Worm (Caenorhabditis elegans) whole organism, L2 larva: ENCODE results near the gene F34D10.9.
A peak's percentile ranks its signal among the peaks of the same experiment; 100 is the strongest.

ENCODE experiments used
- C34F6.9 ChIP-seq: fragments of 150-350 bp; optimal IDR thresholded peaks from 2 replicates; lab custom pipeline; 2014; ENCODE audit warnings: missing biosample characterization, missing genetic modification characterization
- R02D3.7 ChIP-seq: fragments of 150-350 bp; optimal IDR thresholded peaks from 2 replicates; lab custom pipeline; 2014; ENCODE audit warnings: missing biosample characterization, missing genetic modification characterization
- Y55F3AM.14 ChIP-seq: fragments of 200-800 bp; sonication (Bioruptor generic); optimal IDR thresholded peaks from 2 replicates; lab custom pipeline; 2018; ENCODE audit warnings: mild to moderate bottlenecking, missing genetic modification characterization, missing compliant biosample characterization
- ZK546.5 ChIP-seq: sonication (generic microtip); optimal IDR thresholded peaks from 2 replicates; lab custom pipeline; 2017; ENCODE audit warnings: missing biosample characterization, missing genetic modification characterization
- aly-2 ChIP-seq: fragments of 150-350 bp; optimal IDR thresholded peaks from 2 replicates; lab custom pipeline; 2014; ENCODE audit warnings: missing biosample characterization, missing genetic modification characterization
- ceh-16 ChIP-seq: fragments of 150-350 bp; optimal IDR thresholded peaks from 2 replicates; lab custom pipeline; 2014; ENCODE audit warnings: missing biosample characterization, missing genetic modification characterization
- ceh-82 ChIP-seq: fragments of 150-350 bp; optimal IDR thresholded peaks from 2 replicates; lab custom pipeline; 2014; ENCODE audit warnings: missing biosample characterization, missing genetic modification characterization
- crh-2 ChIP-seq: sonication (generic microtip); optimal IDR thresholded peaks from 2 replicates; lab custom pipeline; 2017; ENCODE audit warnings: missing biosample characterization, missing genetic modification characterization
- dmd-4 ChIP-seq: sonication (generic microtip); optimal IDR thresholded peaks from 2 replicates; lab custom pipeline; 2017; ENCODE audit warnings: missing biosample characterization, missing genetic modification characterization
- egl-27 ChIP-seq: sonication (generic microtip); optimal IDR thresholded peaks from 3 replicates; lab custom pipeline; 2017; ENCODE audit warnings: missing biosample characterization, missing genetic modification reagents, missing genetic modification characterization
- elt-1 ChIP-seq: fragments of 150-350 bp; optimal IDR thresholded peaks from 2 replicates; lab custom pipeline; 2014; ENCODE audit warnings: missing biosample characterization, missing genetic modification characterization
- fos-1 ChIP-seq: fragments of 150-350 bp; optimal IDR thresholded peaks from 2 replicates; lab custom pipeline; 2014; ENCODE audit warnings: missing biosample characterization, missing genetic modification characterization
- lin-11 ChIP-seq: fragments of 150-350 bp; sonication (generic microtip); optimal IDR thresholded peaks from 2 replicates; lab custom pipeline; 2014; ENCODE audit warnings: missing biosample characterization, missing genetic modification characterization, inconsistent platforms, mixed read lengths
- lin-13 ChIP-seq: fragments of 150-350 bp; optimal IDR thresholded peaks from 2 replicates; lab custom pipeline; 2014; ENCODE audit warnings: missing biosample characterization, missing genetic modification reagents, missing genetic modification characterization
- lin-39 ChIP-seq: fragments of 150-350 bp; optimal IDR thresholded peaks from 2 replicates; lab custom pipeline; 2014; ENCODE audit warnings: missing biosample characterization, missing genetic modification reagents, missing genetic modification characterization
- mbf-1 ChIP-seq: sonication (generic microtip); optimal IDR thresholded peaks from 2 replicates; lab custom pipeline; 2017; ENCODE audit warnings: missing biosample characterization, missing genetic modification characterization
- mdl-1 ChIP-seq, 2 experiments: fragments of 150-350 bp in 1 of 2; sonication (generic microtip) in 1 of 2; optimal IDR thresholded peaks; 2 replicates each; lab custom pipeline; 2017; ENCODE audit warnings: missing biosample characterization in 2 of 2, missing genetic modification characterization in 2 of 2
- nhr-10 ChIP-seq: sonication (generic microtip); optimal IDR thresholded peaks from 2 replicates; lab custom pipeline; 2017; ENCODE audit warnings: missing biosample characterization, missing genetic modification characterization
- nhr-11 ChIP-seq: fragments of 150-350 bp; optimal IDR thresholded peaks from 2 replicates; lab custom pipeline; 2014; ENCODE audit warnings: missing biosample characterization, missing genetic modification characterization
- nhr-12 ChIP-seq: fragments of 150-350 bp; optimal IDR thresholded peaks from 2 replicates; lab custom pipeline; 2014; ENCODE audit warnings: missing biosample characterization, missing genetic modification characterization
- nhr-129 ChIP-seq: fragments of 150-350 bp; optimal IDR thresholded peaks from 2 replicates; lab custom pipeline; 2014; ENCODE audit warnings: missing biosample characterization, missing genetic modification characterization
- nhr-23 ChIP-seq: fragments of 150-350 bp; optimal IDR thresholded peaks from 2 replicates; lab custom pipeline; 2014; ENCODE audit warnings: missing biosample characterization, missing genetic modification reagents, missing genetic modification characterization
- nhr-237 ChIP-seq: fragments of 150-350 bp; optimal IDR thresholded peaks from 2 replicates; lab custom pipeline; 2014; ENCODE audit warnings: missing biosample characterization, missing genetic modification characterization
- nhr-25 ChIP-seq: fragments of 150-350 bp; sonication (generic microtip); optimal IDR thresholded peaks from 3 replicates; lab custom pipeline; 2014; ENCODE audit warnings: missing biosample characterization, missing genetic modification characterization
- nhr-6 ChIP-seq: fragments of 150-350 bp; optimal IDR thresholded peaks from 2 replicates; lab custom pipeline; 2014; ENCODE audit warnings: missing biosample characterization, missing genetic modification characterization
- nhr-77 ChIP-seq: fragments of 150-350 bp; optimal IDR thresholded peaks from 2 replicates; lab custom pipeline; 2014; ENCODE audit warnings: missing biosample characterization, missing genetic modification characterization
- peb-1 ChIP-seq: fragments of 150-350 bp; optimal IDR thresholded peaks from 2 replicates; lab custom pipeline; 2014; ENCODE audit warnings: missing biosample characterization, missing genetic modification characterization
- skn-1 ChIP-seq: sonication (generic microtip); optimal IDR thresholded peaks from 2 replicates; lab custom pipeline; 2017; ENCODE audit warnings: missing biosample characterization, missing genetic modification characterization
- sma-9 ChIP-seq, 2 experiments: fragments of 150-350 bp in 1 of 2; sonication (generic microtip) in 1 of 2; optimal IDR thresholded peaks; 2 replicates each; lab custom pipeline; 2014 to 2016; ENCODE audit warnings: missing genetic modification characterization in 2 of 2, mild to moderate bottlenecking in 1 of 2, missing biosample characterization in 1 of 2, missing compliant biosample characterization in 1 of 2, missing genetic modification reagents in 1 of 2, moderate library complexity in 1 of 2
- snpc-4 ChIP-seq: fragments of 150-350 bp; optimal IDR thresholded peaks from 2 replicates; lab custom pipeline; 2014; ENCODE audit warnings: missing biosample characterization, missing genetic modification characterization
- unc-62 ChIP-seq: fragments of 150-350 bp; optimal IDR thresholded peaks from 2 replicates; lab custom pipeline; 2014; ENCODE audit warnings: missing biosample characterization, missing genetic modification reagents, missing genetic modification characterization
- zag-1 ChIP-seq: fragments of 150-350 bp; optimal IDR thresholded peaks from 2 replicates; lab custom pipeline; 2014; ENCODE audit warnings: missing biosample characterization, missing genetic modification characterization
- ztf-1 ChIP-seq: fragments of 200-800 bp; sonication (Bioruptor generic); conservative IDR thresholded peaks from 2 replicates; pipeline ENCODE4 v1.3.6; 2022; ENCODE audit warnings: missing genetic modification characterization, missing compliant biosample characterization
- ztf-4 ChIP-seq: fragments of 150-350 bp; optimal IDR thresholded peaks from 2 replicates; lab custom pipeline; 2014; ENCODE audit warnings: missing biosample characterization, missing genetic modification characterization

The F34D10.9 gene

DNA sequence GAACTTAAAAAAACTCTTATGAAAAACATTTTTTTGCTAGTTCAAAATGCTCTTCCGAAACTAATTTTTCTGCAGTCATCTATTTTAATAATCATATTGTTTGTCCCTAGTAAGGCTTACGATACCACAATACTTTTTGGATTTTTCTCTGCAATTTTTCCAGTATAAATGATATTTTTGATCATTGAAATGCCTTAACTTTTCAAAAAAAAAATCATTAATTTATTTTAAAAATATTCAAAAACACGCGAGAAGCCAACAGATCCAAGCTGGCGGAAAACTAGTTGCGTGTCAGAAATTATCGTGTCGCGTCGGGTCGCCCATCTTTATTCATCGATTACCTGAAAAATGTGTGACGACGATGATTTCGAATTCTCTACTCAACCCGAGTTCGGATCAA is 38.8 kb upstream of the F34D10.9 start, which contains the start of gene gmeb-3:
Gene gmeb-3, plus strand, starts transcription at position 301 of the 400 bp plus-strand sequence.
- no peak for TF ChIP-seq unc-62 (GFP tag; lab: Kevin White, UChicago)
- TF ChIP-seq R02D3.7 = no peak
- no peak for TF ChIP-seq dmd-4 (tag; lab: Kevin White, UChicago)
- no peak for TF ChIP-seq nhr-6 (tag; lab: Kevin White, UChicago)
- no peak for TF ChIP-seq mbf-1 (tag; lab: Kevin White, UChicago)
- TF ChIP-seq aly-2 (tag; lab: Kevin White, UChicago) = no peak
- TF ChIP-seq mdl-1 (tag; optimal IDR thresholded peaks at IDR 0.05; lab: Kevin White, UChicago) = no peak
- TF ChIP-seq elt-1 (tag; lab: Kevin White, UChicago) = no peak
- TF ChIP-seq crh-2 = no peak
- TF ChIP-seq C34F6.9 (tag; lab: Kevin White, UChicago) = no peak
- TF ChIP-seq ZK546.5 = no peak
- no peak for TF ChIP-seq fos-1 (tag; lab: Kevin White, UChicago)
- TF ChIP-seq nhr-129 = no peak
- TF ChIP-seq nhr-25 (tag; lab: Kevin White, UChicago) = no peak
- TF ChIP-seq nhr-23 (tag; lab: Kevin White, UChicago) = no peak

DNA sequence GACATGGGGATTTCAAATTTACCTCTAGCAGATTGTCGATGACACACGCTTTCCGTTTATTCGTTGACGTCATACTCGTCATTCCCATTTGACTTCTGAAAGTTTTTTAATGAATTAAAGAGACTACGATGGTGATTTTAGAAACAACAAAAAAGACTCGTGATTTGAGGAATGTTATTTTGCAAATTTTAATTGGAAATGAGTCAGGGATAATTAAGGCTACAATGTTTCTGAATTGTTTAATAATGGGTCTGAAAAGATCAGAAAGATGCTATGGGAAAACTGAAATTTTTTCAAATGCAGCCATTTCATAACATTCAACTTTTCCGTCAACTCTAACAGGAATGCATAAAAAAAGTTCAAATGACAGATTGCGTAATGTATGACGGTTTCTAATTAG is 36.0 kb upstream of the F34D10.9 start, which contains the start of gene C44F1.1:
Gene C44F1.1, minus strand, starts transcription at position 101 of the 400 bp plus-strand sequence.
- no peak for TF ChIP-seq ztf-1
- TF ChIP-seq crh-2 = no peak
- no peak for TF ChIP-seq nhr-237 (tag; lab: Kevin White, UChicago)
- no peak for TF ChIP-seq lin-11
- no peak for TF ChIP-seq ztf-4 (tag; lab: Kevin White, UChicago)
- no peak for TF ChIP-seq nhr-12 (tag; lab: Kevin White, UChicago)
- no peak for TF ChIP-seq ZK546.5
- TF ChIP-seq nhr-25 (tag; lab: Kevin White, UChicago) = no peak
- no peak for TF ChIP-seq nhr-23 (tag; lab: Kevin White, UChicago)
- TF ChIP-seq mbf-1 (tag; lab: Kevin White, UChicago) = no peak
- TF ChIP-seq egl-27 = no peak
- TF ChIP-seq nhr-10 (tag; lab: Kevin White, UChicago) = no peak
- no peak for TF ChIP-seq ceh-16 (tag; lab: Kevin White, UChicago)
- TF ChIP-seq Y55F3AM.14 (GFP tag; lab: Kevin White, UChicago) = no peak
- no peak for TF ChIP-seq ceh-82 (tag; lab: Kevin White, UChicago)
- no peak for TF ChIP-seq lin-13 (GFP tag; lab: Kevin White, UChicago)
- TF ChIP-seq skn-1 (tag; lab: Kevin White, UChicago) = no peak
- no peak for TF ChIP-seq zag-1 (tag; lab: Kevin White, UChicago)

DNA sequence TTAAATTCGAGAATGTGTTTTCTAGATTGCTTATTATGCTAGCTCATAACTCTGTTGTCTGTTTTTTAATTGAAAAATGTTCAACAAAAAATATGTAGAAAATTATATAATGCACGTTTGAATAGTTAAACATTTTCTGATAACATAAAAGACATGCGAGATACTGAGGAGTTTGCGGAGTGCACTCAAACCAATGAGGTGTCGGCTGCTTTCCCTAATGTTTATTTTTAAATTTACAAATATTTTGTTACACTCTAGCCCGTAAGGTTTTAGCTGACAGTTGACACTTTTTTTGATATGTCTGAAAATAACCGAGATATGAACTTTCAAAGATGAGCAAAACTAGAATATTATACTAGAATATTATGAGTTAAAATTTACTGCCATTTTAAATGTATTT is 35.2 kb upstream of the F34D10.9 start:
- no peak for TF ChIP-seq nhr-11 (tag; lab: Kevin White, UChicago)
- TF ChIP-seq ZK546.5 = no peak
- no peak for TF ChIP-seq mdl-1 (tag; optimal IDR thresholded peaks at IDR 0.05; lab: Kevin White, UChicago)
- peak; percentile 13 for TF ChIP-seq snpc-4 (tag; lab: Kevin White, UChicago)
- TF ChIP-seq R02D3.7 = no peak
- TF ChIP-seq, all 48 proteins: peak for 1

DNA sequence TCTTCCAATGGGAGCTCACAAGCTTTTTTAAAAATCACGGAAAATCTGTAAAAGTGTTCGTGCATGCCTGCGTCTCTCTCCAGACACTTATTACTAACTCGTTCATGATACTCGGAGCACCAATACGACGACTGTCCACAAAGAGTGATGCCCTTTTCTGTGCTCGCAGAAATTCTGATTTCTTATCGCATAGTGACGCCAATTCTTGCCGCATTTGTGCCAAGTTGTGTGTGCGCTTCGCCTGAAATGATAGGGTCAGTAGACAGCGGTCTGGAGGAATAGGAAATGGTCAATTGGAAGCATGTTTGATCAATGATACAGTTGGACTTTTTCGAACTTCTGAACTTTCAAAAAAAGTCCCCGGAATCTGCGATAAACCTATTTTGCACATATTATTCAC is 34.6 kb upstream of the F34D10.9 start:
- TF ChIP-seq fos-1 (tag; lab: Kevin White, UChicago) (peak; percentile 87), sma-9 (GFP tag; optimal IDR thresholded peaks at IDR 0.05; lab: Kevin White, UChicago) (no peak), sma-9 (tag; optimal IDR thresholded peaks at IDR 0.05; lab: Kevin White, UChicago) (no peak)

DNA sequence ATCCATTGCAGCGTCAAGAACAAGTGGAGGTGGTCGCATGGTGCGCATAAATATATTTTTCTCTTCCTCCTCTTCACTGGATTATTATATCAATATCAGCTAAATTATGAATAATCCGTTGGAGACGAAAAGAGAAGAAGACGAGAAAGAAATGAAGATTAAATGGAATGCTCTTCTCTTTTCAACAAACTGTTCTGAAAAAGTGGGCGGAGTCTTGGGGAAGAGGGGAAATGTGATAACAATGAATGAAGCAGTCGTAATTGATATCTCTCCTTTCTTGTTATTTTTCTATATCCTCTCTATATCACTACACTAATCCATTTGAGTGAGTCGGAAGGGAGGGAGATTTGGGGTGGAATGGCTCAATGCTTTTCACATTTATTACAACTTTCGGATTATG is 29.9 kb upstream of the F34D10.9 start, which contains the start of gene arcp-1:
Gene arcp-1, minus strand, starts transcription at position 101 of the 400 bp plus-strand sequence.
- no peak for TF ChIP-seq nhr-6 (tag; lab: Kevin White, UChicago)
- TF ChIP-seq ztf-1 = no peak
- no peak for TF ChIP-seq lin-11
- TF ChIP-seq peb-1 = no peak

DNA sequence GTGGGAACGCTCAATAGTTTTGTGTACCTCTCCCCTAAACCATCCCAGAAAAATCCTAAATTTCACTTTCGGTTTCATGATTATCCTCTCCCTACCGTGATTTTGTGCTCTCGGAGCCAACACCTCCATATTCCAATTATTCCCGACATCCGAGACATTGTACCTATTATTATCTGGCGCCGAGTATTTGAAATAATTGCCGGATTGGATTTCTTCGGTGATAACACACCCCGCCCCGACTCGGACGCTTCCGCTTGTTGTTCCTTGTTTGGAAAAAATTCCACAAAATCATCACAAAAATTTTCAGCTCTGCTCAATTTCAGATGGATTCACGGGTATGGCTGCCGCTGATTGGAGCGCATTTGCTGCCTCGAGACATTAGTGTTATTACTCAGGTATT is 15.7 kb upstream of the F34D10.9 start, which contains the start of gene lin-48:
Gene lin-48, plus strand, starts transcription at position 301 of the 400 bp plus-strand sequence.
- TF ChIP-seq ztf-4 (tag; lab: Kevin White, UChicago) = no peak
- TF ChIP-seq nhr-129 = no peak
- TF ChIP-seq elt-1 (tag; lab: Kevin White, UChicago) = no peak
- no peak for TF ChIP-seq lin-39
- no peak for TF ChIP-seq nhr-77 (tag; lab: Kevin White, UChicago)
- TF ChIP-seq aly-2 (tag; lab: Kevin White, UChicago) = no peak
- TF ChIP-seq nhr-23 (tag; lab: Kevin White, UChicago) = no peak
- TF ChIP-seq ceh-16 (tag; lab: Kevin White, UChicago) = no peak
- TF ChIP-seq crh-2 = no peak
- no peak for TF ChIP-seq nhr-10 (tag; lab: Kevin White, UChicago)
